Fruit fly (Drosophila melanogaster) whole organism, prepupa: ENCODE results near the gene CG5808.

Experiments
- CG10631 ChIP-seq: fragments of 200-800 bp; sonication (Bioruptor generic); optimal IDR thresholded peaks from 2 replicates; lab custom pipeline; 2016; ENCODE audit warnings: missing biosample characterization, missing genetic modification characterization
- CG10669 ChIP-seq: fragments of 200-800 bp; sonication (Bioruptor generic); optimal IDR thresholded peaks from 3 replicates; lab custom pipeline; 2018; ENCODE audit warnings: missing biosample characterization, mild to moderate bottlenecking, missing genetic modification characterization, moderate library complexity
- CG11762 ChIP-seq: fragments of 200-800 bp; sonication (Bioruptor generic); optimal IDR thresholded peaks from 3 replicates; lab custom pipeline; 2016; ENCODE audit warnings: missing biosample characterization, missing genetic modification characterization; ENCODE audit not compliant: insufficient read depth
- CG11902 ChIP-seq: fragments of 200-800 bp; sonication (Bioruptor generic); optimal IDR thresholded peaks from 3 replicates; lab custom pipeline; 2016; ENCODE audit warnings: missing biosample characterization, missing genetic modification characterization
- CG15336 ChIP-seq: fragments of 200-800 bp; sonication (Bioruptor generic); IDR thresholded peaks from 2 replicates; pipeline ENCODE4 v1.3.6; 2022; ENCODE audit warnings: missing biosample characterization, missing genetic modification characterization
- CG1621 ChIP-seq: fragments of 200-800 bp; sonication (Bioruptor generic); optimal IDR thresholded peaks from 3 replicates; lab custom pipeline; 2018; ENCODE audit warnings: missing biosample characterization, mild to moderate bottlenecking, missing genetic modification characterization
- CG16779 ChIP-seq: fragments of 200-800 bp; sonication (Bioruptor generic); optimal IDR thresholded peaks from 3 replicates; lab custom pipeline; 2017; ENCODE audit warnings: missing biosample characterization, mild to moderate bottlenecking, missing genetic modification characterization
- CG3032 ChIP-seq: fragments of 200-800 bp; optimal IDR thresholded peaks from 2 replicates; lab custom pipeline; 2019; ENCODE audit warnings: missing biosample characterization, mild to moderate bottlenecking, missing genetic modification characterization, moderate library complexity
- CG31627 ChIP-seq: fragments of 200-800 bp; sonication (Bioruptor generic); optimal IDR thresholded peaks from 3 replicates; lab custom pipeline; 2016; ENCODE audit warnings: missing biosample characterization, missing genetic modification characterization
- CG32006 ChIP-seq: fragments of 200-800 bp; sonication (Bioruptor generic); optimal IDR thresholded peaks from 3 replicates; lab custom pipeline; 2017; ENCODE audit warnings: missing biosample characterization, mild to moderate bottlenecking, missing genetic modification characterization
- CG34406 ChIP-seq: fragments of 200-800 bp; sonication (Bioruptor generic); optimal IDR thresholded peaks from 3 replicates; lab custom pipeline; 2016; ENCODE audit warnings: missing biosample characterization, missing genetic modification characterization
- CG3919 ChIP-seq: fragments of 200-800 bp; sonication (Bioruptor generic); optimal IDR thresholded peaks from 3 replicates; lab custom pipeline; 2016; ENCODE audit warnings: missing biosample characterization, missing genetic modification characterization
- CG6163 ChIP-seq: fragments of 200-800 bp; sonication (Bioruptor generic); IDR thresholded peaks from 3 replicates; pipeline ENCODE4 v1.3.6; 2022; ENCODE audit warnings: missing biosample characterization, missing genetic modification characterization
- CG6276 ChIP-seq: fragments of 200-800 bp; sonication (Bioruptor generic); optimal IDR thresholded peaks from 2 replicates; lab custom pipeline; 2017; ENCODE audit warnings: missing biosample characterization, mild to moderate bottlenecking, missing genetic modification characterization
- CG6792 ChIP-seq: fragments of 200-800 bp; sonication (Bioruptor generic); optimal IDR thresholded peaks from 3 replicates; lab custom pipeline; 2016; ENCODE audit warnings: missing biosample characterization, missing genetic modification characterization
- CG6808 ChIP-seq: fragments of 200-800 bp; sonication (Bioruptor generic); optimal IDR thresholded peaks from 3 replicates; lab custom pipeline; 2017; ENCODE audit warnings: missing biosample characterization, missing genetic modification characterization, mild to moderate bottlenecking, moderate library complexity, missing genetic modification reagents
- CG6854 ChIP-seq: fragments of 200-800 bp; sonication (Bioruptor generic); optimal IDR thresholded peaks from 2 replicates; lab custom pipeline; 2017; ENCODE audit warnings: missing biosample characterization, mild to moderate bottlenecking, missing genetic modification characterization
- CG7368 ChIP-seq: fragments of 200-800 bp; sonication (Bioruptor generic); optimal IDR thresholded peaks from 3 replicates; lab custom pipeline; 2016; ENCODE audit warnings: missing biosample characterization, missing genetic modification characterization
- Eip75B ChIP-seq: fragments of 200-800 bp; sonication (Bioruptor generic); optimal IDR thresholded peaks from 3 replicates; lab custom pipeline; 2016; ENCODE audit warnings: missing biosample characterization, missing genetic modification characterization
- Eip78C ChIP-seq: fragments of 200-800 bp; sonication (Bioruptor generic); peaks from one replicate; lab custom pipeline; 2016; ENCODE audit warnings: missing biosample characterization, missing genetic modification characterization
- Ets21C ChIP-seq: fragments of 200-800 bp; sonication (Bioruptor generic); optimal IDR thresholded peaks from 3 replicates; lab custom pipeline; 2016; ENCODE audit warnings: missing biosample characterization, missing genetic modification characterization
- Ets96B ChIP-seq: fragments of 200-800 bp; optimal IDR thresholded peaks from 2 replicates; lab custom pipeline; 2019; ENCODE audit warnings: missing biosample characterization, mild to moderate bottlenecking, missing genetic modification characterization, moderate library complexity
- Gug ChIP-seq: fragments of 200-800 bp; sonication (Bioruptor generic); IDR thresholded peaks from 2 replicates; pipeline ENCODE4 v1.3.6; 2022; ENCODE audit warnings: missing biosample characterization, missing genetic modification characterization
- Hr38 ChIP-seq: sonication (Bioruptor generic); optimal IDR thresholded peaks from 2 replicates; lab custom pipeline; 2016; ENCODE audit warnings: missing biosample characterization, missing genetic modification characterization
- Hr39 ChIP-seq: fragments of 200-800 bp; sonication (Bioruptor generic); optimal IDR thresholded peaks from 2 replicates; lab custom pipeline; 2016; ENCODE audit warnings: missing biosample characterization, missing genetic modification characterization
- Hr4 ChIP-seq: fragments of 200-800 bp; sonication (Bioruptor generic); optimal IDR thresholded peaks from 3 replicates; lab custom pipeline; 2016; ENCODE audit warnings: missing biosample characterization, missing genetic modification characterization
- Lpt ChIP-seq: fragments of 200-800 bp; sonication (Bioruptor generic); optimal IDR thresholded peaks from 3 replicates; lab custom pipeline; 2016; ENCODE audit warnings: missing biosample characterization, missing genetic modification characterization
- Met ChIP-seq: fragments of 200-800 bp; sonication (Bioruptor generic); optimal IDR thresholded peaks from 3 replicates; lab custom pipeline; 2016; ENCODE audit warnings: missing biosample characterization, missing genetic modification characterization
- OdsH ChIP-seq: fragments of 200-800 bp; sonication (Bioruptor generic); optimal IDR thresholded peaks from 3 replicates; lab custom pipeline; 2016; ENCODE audit warnings: missing biosample characterization, missing genetic modification characterization
- Smox ChIP-seq: fragments of 200-800 bp; sonication (Bioruptor generic); optimal IDR thresholded peaks from 3 replicates; lab custom pipeline; 2016; ENCODE audit warnings: missing biosample characterization, missing genetic modification characterization
- Sox14 ChIP-seq: fragments of 200-800 bp; sonication (Bioruptor generic); optimal IDR thresholded peaks from 3 replicates; lab custom pipeline; 2016; ENCODE audit warnings: missing biosample characterization, missing genetic modification characterization
- Sox15 ChIP-seq: fragments of 200-800 bp; sonication (Bioruptor generic); optimal IDR thresholded peaks from 3 replicates; lab custom pipeline; 2016; ENCODE audit warnings: missing biosample characterization, missing genetic modification characterization
- achi ChIP-seq: fragments of 200-800 bp; sonication (Bioruptor generic); optimal IDR thresholded peaks from 3 replicates; lab custom pipeline; 2016; ENCODE audit warnings: missing biosample characterization, missing genetic modification characterization
- cyc ChIP-seq: fragments of 200-800 bp; sonication (Bioruptor generic); optimal IDR thresholded peaks from 3 replicates; lab custom pipeline; 2016; ENCODE audit warnings: missing biosample characterization, missing genetic modification characterization
- dsx ChIP-seq: fragments of 200-800 bp; optimal IDR thresholded peaks from 3 replicates; lab custom pipeline; 2019; ENCODE audit warnings: missing biosample characterization, mild to moderate bottlenecking, missing genetic modification characterization, moderate library complexity; ENCODE audit not compliant: poor library complexity, severe bottlenecking
- eg ChIP-seq: fragments of 200-800 bp; sonication (Bioruptor generic); IDR thresholded peaks from 3 replicates; pipeline ENCODE4 v1.3.6; 2022; ENCODE audit warnings: missing biosample characterization, missing genetic modification characterization
- esn ChIP-seq: fragments of 200-800 bp; sonication (Bioruptor generic); optimal IDR thresholded peaks from 2 replicates; lab custom pipeline; 2016; ENCODE audit warnings: missing biosample characterization, mild to moderate bottlenecking, missing genetic modification characterization, moderate library complexity
- fd59A ChIP-seq: fragments of 200-800 bp; sonication (Bioruptor generic); optimal IDR thresholded peaks from 2 replicates; lab custom pipeline; 2017; ENCODE audit warnings: missing biosample characterization, mild to moderate bottlenecking, missing genetic modification characterization, missing genetic modification reagents
- fd85E ChIP-seq: fragments of 200-800 bp; sonication (Bioruptor generic); optimal IDR thresholded peaks from 3 replicates; lab custom pipeline; 2016; ENCODE audit warnings: missing biosample characterization, missing genetic modification characterization
- fkh ChIP-seq: fragments of 200-800 bp; sonication (Bioruptor generic); optimal IDR thresholded peaks from 3 replicates; lab custom pipeline; 2017; ENCODE audit warnings: missing biosample characterization, mild to moderate bottlenecking, missing genetic modification characterization, moderate library complexity
- lz ChIP-seq: fragments of 200-800 bp; sonication (Bioruptor generic); optimal IDR thresholded peaks from 3 replicates; lab custom pipeline; 2016; ENCODE audit warnings: missing biosample characterization, missing genetic modification characterization
- pdm3 ChIP-seq: fragments of 200-800 bp; sonication (Bioruptor generic); optimal IDR thresholded peaks from 3 replicates; lab custom pipeline; 2016; ENCODE audit warnings: missing biosample characterization, missing genetic modification characterization
- salr ChIP-seq, 2 experiments: fragments of 200-800 bp; sonication (Bioruptor generic); optimal IDR thresholded peaks; 3 replicates each; lab custom pipeline; 2016 to 2018; ENCODE audit warnings: missing biosample characterization in 2 of 2, missing genetic modification characterization in 2 of 2, mild to moderate bottlenecking in 1 of 2
- spab ChIP-seq: fragments of 200-800 bp; sonication (Bioruptor generic); optimal IDR thresholded peaks from 2 replicates; lab custom pipeline; 2017; ENCODE audit warnings: missing biosample characterization, mild to moderate bottlenecking, missing genetic modification characterization, missing genetic modification reagents
- ss ChIP-seq, 2 experiments: fragments of 200-800 bp; sonication (Bioruptor generic); optimal IDR thresholded peaks; 2 replicates in 1 of 2; 3 replicates in 1 of 2; lab custom pipeline; 2017 to 2018; ENCODE audit warnings: mild to moderate bottlenecking in 2 of 2, missing biosample characterization in 2 of 2, missing genetic modification characterization in 2 of 2, moderate library complexity in 1 of 2
- svp ChIP-seq: fragments of 200-800 bp; sonication (Bioruptor generic); peaks from one replicate; lab custom pipeline; 2016; ENCODE audit warnings: missing biosample characterization, missing genetic modification characterization
- topi ChIP-seq: fragments of 200-800 bp; sonication (Bioruptor generic); optimal IDR thresholded peaks from 3 replicates; lab custom pipeline; 2016; ENCODE audit warnings: missing biosample characterization, missing genetic modification characterization

The CG5808 gene

dm6 chr3R:24769601-24770000 lies 47.2 kb downstream of the CG5808 start:
- no peak for TF ChIP-seq Eip78C (GFP tag; lab: Kevin White, UChicago)
- no peak for TF ChIP-seq Lpt (GFP tag; lab: Kevin White, UChicago)
- no peak for TF ChIP-seq salr (GFP tag; optimal IDR thresholded peaks at IDR 0.05; lab: Kevin White, UChicago)
- no peak for TF ChIP-seq CG11902 (GFP tag; lab: Kevin White, UChicago)
- TF ChIP-seq CG1621, result no peak
- TF ChIP-seq topi (GFP tag; lab: Kevin White, UChicago), result no peak
- no peak for TF ChIP-seq eg (GFP tag; lab: Robert Waterston, UW)

dm6 chr3R:24768538-24769401 lies 48.0 kb downstream of the CG5808 start, which contains the start of gene CG13631:
Gene CG13631, plus strand, starts transcription at chr3R:24769351.
- TF ChIP-seq ss (GFP tag; optimal IDR thresholded peaks at IDR 0.05; lab: Kevin White, UChicago) (peak; percentile 35 to 71), CG11762 (GFP tag; lab: Kevin White, UChicago) (peak; percentile 97), CG3032 (tag; lab: Kevin White, UChicago) (peak; percentile 87), CG6276 (GFP tag; lab: Kevin White, UChicago) (peak; percentile 99), CG10631 (GFP tag; lab: Kevin White, UChicago) (peak; percentile 97), CG11902 (GFP tag; lab: Kevin White, UChicago) (peak; percentile 96), CG6808 (peak; percentile 80), Hr39 (GFP tag; lab: Kevin White, UChicago) (peak; percentile 97), Gug (GFP tag; lab: Robert Waterston, UW) (peak; percentile 98), eg (GFP tag; lab: Robert Waterston, UW) (peak; percentile 97), svp (GFP tag; lab: Kevin White, UChicago) (peak; percentile 96), achi (GFP tag; lab: Kevin White, UChicago) (peak; percentile 97), cyc (GFP tag; lab: Kevin White, UChicago) (peak; percentile 97), CG10669 (GFP tag; lab: Kevin White, UChicago) (peak; percentile 88), fd59A (GFP tag; lab: Kevin White, UChicago) (peak; percentile 81), spab (GFP tag; lab: Kevin White, UChicago) (peak; percentile 83), Sox14 (GFP tag; lab: Kevin White, UChicago) (peak; percentile 98), Eip75B (GFP tag; lab: Kevin White, UChicago) (peak; percentile 98), Hr38 (GFP tag; lab: Kevin White, UChicago) (peak; percentile 81), CG6163 (GFP tag; lab: Robert Waterston, UW) (peak; percentile 96), Smox (GFP tag; lab: Kevin White, UChicago) (peak; percentile 94), Met (GFP tag; lab: Kevin White, UChicago) (peak; percentile 96), esn (GFP tag; lab: Kevin White, UChicago) (peak; percentile 98), pdm3 (GFP tag; lab: Kevin White, UChicago) (peak; percentile 98), fd85E (GFP tag; lab: Kevin White, UChicago) (peak; percentile 80), Lpt (GFP tag; lab: Kevin White, UChicago) (peak; percentile 99), CG15336 (GFP tag; lab: Robert Waterston, UW) (peak; percentile 99), CG31627 (peak; percentile 98), CG32006 (GFP tag; lab: Kevin White, UChicago) (peak; percentile 100), Ets96B (peak; percentile 87), CG6792 (peak; percentile 97), CG1621 (peak; percentile 78), CG16779 (tag; lab: Kevin White, UChicago) (peak; percentile 91), OdsH (GFP tag; lab: Kevin White, UChicago) (peak; percentile 98), Sox15 (GFP tag; lab: Kevin White, UChicago) (peak; percentile 95), Eip78C (GFP tag; lab: Kevin White, UChicago) (peak; percentile 99), topi (GFP tag; lab: Kevin White, UChicago) (peak; percentile 97), Ets21C (GFP tag; lab: Kevin White, UChicago) (peak; percentile 97), lz (GFP tag; lab: Kevin White, UChicago) (peak; percentile 98), CG3919 (GFP tag; lab: Kevin White, UChicago) (peak; percentile 98), CG6854 (GFP tag; lab: Kevin White, UChicago) (peak; percentile 83), fkh (GFP tag; lab: Kevin White, UChicago) (peak; percentile 27), CG34406 (peak; percentile 96), dsx (GFP tag; lab: Kevin White, UChicago) (peak; percentile 75), CG7368 (GFP tag; lab: Kevin White, UChicago) (peak; percentile 93), Hr4 (GFP tag; lab: Kevin White, UChicago) (peak; percentile 99)
